5 fruit fly cellular contexts compared by ENCODE assay signal in the genomic region with DNA sequence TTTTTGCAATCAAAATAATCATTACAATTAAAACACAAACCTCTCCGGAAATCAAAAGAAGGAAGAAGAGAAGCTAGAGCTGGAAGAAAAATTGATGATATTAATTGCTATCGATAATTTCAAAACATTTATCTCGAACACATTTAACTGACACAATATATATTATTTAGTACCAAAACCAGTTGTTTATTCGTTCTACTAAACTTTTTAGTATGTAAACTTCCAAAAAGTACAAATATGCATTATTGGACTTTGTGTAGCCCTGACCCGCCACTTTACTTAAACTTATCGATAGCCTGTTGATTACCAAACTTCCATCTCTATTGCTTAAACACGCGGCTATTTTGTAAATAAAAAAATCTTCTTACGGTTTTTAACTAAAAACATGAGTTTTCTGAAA.
TF ChIP-seq lines count a peak whose summit lies in the region.

A gene (minus strand): TSS at position 73 of the 400 bp plus-strand sequence.
A gene (plus strand): TSS at position 302 of the 400 bp plus-strand sequence.

TF ChIP-seq in whole organism, adult, 20 proteins besides CTCF, POLR2A, EP300 and RAD21 (continued from another document):
- TF ChIP-seq CG7045 (GFP tag; optimal IDR thresholded peaks at IDR 0.05; lab: Kevin White, UChicago) = peak; percentile 91
- peak; percentile 88 for TF ChIP-seq Hr96 (GFP tag; optimal IDR thresholded peaks at IDR 0.05; lab: Kevin White, UChicago)
- peak; percentile 57 for TF ChIP-seq cic (GFP tag; optimal IDR thresholded peaks at IDR 0.05; lab: Kevin White, UChicago)

TF ChIP-seq in whole organism, embryonic, 481 proteins besides CTCF, POLR2A, EP300 and RAD21 (continued from another document and continues in another):
- TF ChIP-seq Hr39 (optimal IDR thresholded peaks at IDR 0.05; lab: Kevin White, UChicago) (no peak), CG30020 (tag; optimal IDR thresholded peaks at IDR 0.05; lab: Kevin White, UChicago) (peak; percentile 76), maf-S (GFP tag; optimal IDR thresholded peaks at IDR 0.05; lab: Kevin White, UChicago) (peak; percentile 73), Six4 (GFP tag; optimal IDR thresholded peaks at IDR 0.05; lab: Kevin White, UChicago) (peak; percentile 81), sc (optimal IDR thresholded peaks at IDR 0.05; lab: Kevin White, UChicago) (no peak), sc (GFP tag; optimal IDR thresholded peaks at IDR 0.05; lab: Kevin White, UChicago) (peak; percentile 87), NK7.1 (GFP tag; optimal IDR thresholded peaks at IDR 0.05; lab: Kevin White, UChicago) (peak; percentile 77), E2f2 (GFP tag; IDR thresholded peaks at IDR 0.05; lab: Robert Waterston, UW) (peak; percentile 89), CG4282 (GFP tag; optimal IDR thresholded peaks at IDR 0.05; lab: Kevin White, UChicago) (no peak), az2 (GFP tag; optimal IDR thresholded peaks at IDR 0.05; lab: Kevin White, UChicago) (peak; percentile 74), Hr3 (GFP tag; optimal IDR thresholded peaks at IDR 0.05; lab: Kevin White, UChicago) (peak; percentile 72), usp (GFP tag; optimal IDR thresholded peaks at IDR 0.05; lab: Kevin White, UChicago) (no peak), zf30C (GFP tag; optimal IDR thresholded peaks at IDR 0.05; lab: Kevin White, UChicago) (peak; percentile 28), Dbx (GFP tag; IDR thresholded peaks at IDR 0.05; lab: Robert Waterston, UW) (peak; percentile 84), CG4424 (GFP tag; optimal IDR thresholded peaks at IDR 0.05; lab: Kevin White, UChicago) (peak; percentile 87), Lim3 (GFP tag; IDR thresholded peaks at IDR 0.05; lab: Robert Waterston, UW) (no peak), zen2 (GFP tag; IDR thresholded peaks at IDR 0.05; lab: Robert Waterston, UW; ENCODE audit: partially characterized antibody) (peak; percentile 54; the same call in 1 of the 3 replicates), D19B (GFP tag; optimal IDR thresholded peaks at IDR 0.05; lab: Kevin White, UChicago) (peak; percentile 67), CG32532 (GFP tag; IDR thresholded peaks at IDR 0.05; lab: Robert Waterston, UW) (peak; percentile 83), her (GFP tag; optimal IDR thresholded peaks at IDR 0.05; lab: Kevin White, UChicago) (peak; percentile 46), ci (GFP tag; IDR thresholded peaks at IDR 0.05; lab: Robert Waterston, UW) (peak; percentile 82), ssp (GFP tag; IDR thresholded peaks at IDR 0.05; lab: Robert Waterston, UW) (peak; percentile 60), CG6683 (GFP tag; optimal IDR thresholded peaks at IDR 0.05; lab: Kevin White, UChicago) (peak; percentile 88), odd (GFP tag; optimal IDR thresholded peaks at IDR 0.05; lab: Kevin White, UChicago) (peak; percentile 92), yki (optimal IDR thresholded peaks at IDR 0.05; lab: Kevin White, UChicago) (no peak), CG11696 (GFP tag; IDR thresholded peaks at IDR 0.05; lab: Robert Waterston, UW) (0 out of 2 replicates have a peak, but pooled peaks have one; percentile 27), ems (GFP tag; optimal IDR thresholded peaks at IDR 0.05; lab: Kevin White, UChicago) (peak; percentile 77), Rfx (GFP tag; IDR thresholded peaks at IDR 0.05; lab: Robert Waterston, UW) (peak; percentile 79), ap (GFP tag; IDR thresholded peaks at IDR 0.05; lab: Robert Waterston, UW) (peak; percentile 55), CG15696 (tag; optimal IDR thresholded peaks at IDR 0.05; lab: Kevin White, UChicago) (peak; percentile 68)

TF ChIP-seq in whole organism, prepupa, 60 proteins besides CTCF, POLR2A, EP300 and RAD21 (continued from another document and continues in another):
- TF ChIP-seq Gug (GFP tag; IDR thresholded peaks at IDR 0.05; lab: Robert Waterston, UW) (peak; percentile 31; the same call in 1 of the 2 replicates), spab (GFP tag; optimal IDR thresholded peaks at IDR 0.05; lab: Kevin White, UChicago) (no peak), CG11294 (GFP tag; IDR thresholded peaks at IDR 0.05; lab: Robert Waterston, UW) (no peak), dsx (GFP tag; optimal IDR thresholded peaks at IDR 0.05; lab: Kevin White, UChicago; ENCODE audit: poor library complexity, severe bottlenecking) (peak; percentile 61), Eip75B (GFP tag; optimal IDR thresholded peaks at IDR 0.05; lab: Kevin White, UChicago) (peak; percentile 87), ss (GFP tag; optimal IDR thresholded peaks at IDR 0.05; lab: Kevin White, UChicago) (peak; percentile 75 to 89), pdm3 (GFP tag; optimal IDR thresholded peaks at IDR 0.05; lab: Kevin White, UChicago) (peak; percentile 79), CG6163 (GFP tag; IDR thresholded peaks at IDR 0.05; lab: Robert Waterston, UW) (peak; percentile 66), CG9139 (GFP tag; optimal IDR thresholded peaks at IDR 0.05; lab: Kevin White, UChicago) (peak; percentile 79), acj6 (GFP tag; optimal IDR thresholded peaks at IDR 0.05; lab: Kevin White, UChicago) (peak; percentile 68), Sox15 (GFP tag; optimal IDR thresholded peaks at IDR 0.05; lab: Kevin White, UChicago) (peak; percentile 6), CG10669 (GFP tag; optimal IDR thresholded peaks at IDR 0.05; lab: Kevin White, UChicago) (peak; percentile 76), fkh (GFP tag; optimal IDR thresholded peaks at IDR 0.05; lab: Kevin White, UChicago) (peak; percentile 98), CG6854 (GFP tag; optimal IDR thresholded peaks at IDR 0.05; lab: Kevin White, UChicago) (peak; percentile 90), salr (GFP tag; optimal IDR thresholded peaks at IDR 0.05; lab: Kevin White, UChicago) (peak; percentile 36 to 56), CG6792 (GFP tag; optimal IDR thresholded peaks at IDR 0.05; lab: Kevin White, UChicago) (peak; percentile 75), CG34406 (GFP tag; optimal IDR thresholded peaks at IDR 0.05; lab: Kevin White, UChicago) (peak; percentile 77), topi (GFP tag; optimal IDR thresholded peaks at IDR 0.05; lab: Kevin White, UChicago) (peak; percentile 79), fd59A (GFP tag; optimal IDR thresholded peaks at IDR 0.05; lab: Kevin White, UChicago) (peak; percentile 42), lz (GFP tag; optimal IDR thresholded peaks at IDR 0.05; lab: Kevin White, UChicago) (peak; percentile 81), dac (GFP tag; optimal IDR thresholded peaks at IDR 0.05; lab: Kevin White, UChicago) (no peak), CG6276 (GFP tag; optimal IDR thresholded peaks at IDR 0.05; lab: Kevin White, UChicago) (no peak), CG8632 (GFP tag; optimal IDR thresholded peaks at IDR 0.05; lab: Kevin White, UChicago) (peak; percentile 66), CG16779 (tag; optimal IDR thresholded peaks at IDR 0.05; lab: Kevin White, UChicago) (peak; percentile 70), CG11902 (GFP tag; optimal IDR thresholded peaks at IDR 0.05; lab: Kevin White, UChicago) (peak; percentile 41), CG6808 (GFP tag; optimal IDR thresholded peaks at IDR 0.05; lab: Kevin White, UChicago) (peak; percentile 80), vri (GFP tag; optimal IDR thresholded peaks at IDR 0.05; lab: Kevin White, UChicago) (peak; percentile 70), OdsH (GFP tag; optimal IDR thresholded peaks at IDR 0.05; lab: Kevin White, UChicago) (peak; percentile 73), net (GFP tag; optimal IDR thresholded peaks at IDR 0.05; lab: Kevin White, UChicago) (peak; percentile 59), CG15336 (GFP tag; IDR thresholded peaks at IDR 0.05; lab: Robert Waterston, UW) (peak; percentile 43; the same call in 1 of the 2 replicates), CG3032 (tag; optimal IDR thresholded peaks at IDR 0.05; lab: Kevin White, UChicago) (peak; percentile 73)

TF ChIP-seq in whole organism, pupa, 21 proteins besides CTCF, POLR2A, EP300 and RAD21 (continued from another document):
- peak; percentile 66 for TF ChIP-seq CG15710 (tag; optimal IDR thresholded peaks at IDR 0.05; lab: Kevin White, UChicago)
- peak; percentile 68; the same call in 1 of the 2 replicates for TF ChIP-seq CG12605 (GFP tag; IDR thresholded peaks at IDR 0.05; lab: Robert Waterston, UW)
TF ChIP-seq in whole organism, pupa: peak in this region for 15.

TF ChIP-seq in whole organism, wandering third instar larva, 38 proteins besides CTCF, POLR2A, EP300 and RAD21 (continued from another document):
- peak; percentile 49 for TF ChIP-seq psq (GFP tag; optimal IDR thresholded peaks at IDR 0.05; lab: Kevin White, UChicago)
- peak; percentile 78 for TF ChIP-seq br (GFP tag; optimal IDR thresholded peaks at IDR 0.05; lab: Kevin White, UChicago)
- TF ChIP-seq dmrt93B (GFP tag; optimal IDR thresholded peaks at IDR 0.05; lab: Kevin White, UChicago) = peak; percentile 85
- no peak for TF ChIP-seq jim (GFP tag; optimal IDR thresholded peaks at IDR 0.05; lab: Kevin White, UChicago)
- TF ChIP-seq rgr (GFP tag; optimal IDR thresholded peaks at IDR 0.05; lab: Kevin White, UChicago) = peak; percentile 85
- peak; percentile 42 for TF ChIP-seq Myc (optimal IDR thresholded peaks at IDR 0.05; lab: Kevin White, UChicago)
- peak; percentile 77 for TF ChIP-seq dsf (GFP tag; optimal IDR thresholded peaks at IDR 0.05; lab: Kevin White, UChicago; ENCODE audit: borderline replicate concordance)
- no peak for TF ChIP-seq CrebA (GFP tag; optimal IDR thresholded peaks at IDR 0.05; lab: Kevin White, UChicago; ENCODE audit: borderline replicate concordance)
- no peak for TF ChIP-seq tai (GFP tag; optimal IDR thresholded peaks at IDR 0.05; lab: Kevin White, UChicago)
- no peak for TF ChIP-seq pan (optimal IDR thresholded peaks at IDR 0.05; lab: Kevin White, UChicago)
- peak; percentile 78 for TF ChIP-seq OdsH (GFP tag; optimal IDR thresholded peaks at IDR 0.05; lab: Kevin White, UChicago)
- TF ChIP-seq dl (GFP tag; optimal IDR thresholded peaks at IDR 0.05; lab: Kevin White, UChicago; ENCODE audit: insufficient read depth in 1 of 2, partially characterized antibody in 2 of 2) = no peak
- no peak for TF ChIP-seq Vsx2 (GFP tag; optimal IDR thresholded peaks at IDR 0.05; lab: Kevin White, UChicago; ENCODE audit: partially characterized antibody)
- TF ChIP-seq brk (GFP tag; optimal IDR thresholded peaks at IDR 0.05; lab: Kevin White, UChicago) = no peak
- TF ChIP-seq fru (GFP tag; optimal IDR thresholded peaks at IDR 0.05; lab: Kevin White, UChicago) = peak; percentile 77
- TF ChIP-seq Rel (GFP tag; optimal IDR thresholded peaks at IDR 0.05; lab: Kevin White, UChicago) = no peak
- peak; percentile 65 for TF ChIP-seq Rel (tag; optimal IDR thresholded peaks at IDR 0.05; lab: Kevin White, UChicago)
